Worm (Caenorhabditis elegans) whole organism, L4/young adult: ENCODE results near the gene W03A5.1.

Experiments
- W03F9.2 ChIP-seq: fragments of 150-350 bp; optimal IDR thresholded peaks from 2 replicates; lab custom pipeline; 2014; ENCODE audit warnings: missing biosample characterization, missing genetic modification characterization
- dao-5 ChIP-seq: sonication (generic microtip); optimal IDR thresholded peaks from 2 replicates; lab custom pipeline; 2016; ENCODE audit warnings: missing genotype, missing genetic modification characterization, moderate library complexity, missing compliant biosample characterization
- him-1 ChIP-seq: sonication (generic microtip); optimal IDR thresholded peaks from 2 replicates; lab custom pipeline; 2016; ENCODE audit warnings: missing genotype, missing genetic modification reagents, missing genetic modification characterization, missing compliant biosample characterization

DNA sequence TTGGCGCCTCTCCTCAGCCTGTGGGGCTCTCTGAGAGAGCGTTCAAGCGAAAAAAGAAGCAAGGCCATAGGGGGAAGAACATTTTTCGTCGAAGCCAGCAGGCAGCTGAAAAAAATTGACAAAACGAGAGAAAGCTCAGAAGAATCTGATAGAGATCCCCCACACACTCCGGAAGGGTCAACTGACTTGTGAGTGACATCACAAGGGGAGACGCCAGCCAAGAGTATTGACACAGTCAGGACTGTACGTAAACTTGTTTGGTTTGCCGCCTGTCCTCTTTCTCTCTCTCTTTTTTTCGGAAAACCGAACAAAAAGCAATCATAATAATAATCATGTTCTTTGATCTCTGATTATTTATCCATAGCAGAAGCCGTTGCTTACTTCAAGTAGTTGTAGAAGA is 34.8 kb upstream of the W03A5.1 start:
- no peak for TF ChIP-seq dao-5 (tag; lab: Kevin White, UChicago)
- TF ChIP-seq W03F9.2 (tag; lab: Kevin White, UChicago), result no peak
- no peak for TF ChIP-seq him-1 (tag; lab: Kevin White, UChicago)
